Fruit fly (Drosophila melanogaster) whole organism, embryonic: Measurements from ENCODE around the gene LSm3.
A peak's percentile ranks its signal among the peaks of the same experiment; 100 is the strongest.

Experiments
- Atf3 ChIP-seq: fragments of 200-800 bp; sonication (Bioruptor generic); optimal IDR thresholded peaks from 3 replicates; lab custom pipeline; 2016; ENCODE audit warnings: missing biosample characterization, missing genetic modification characterization
- B-H2 ChIP-seq: fragments of 200-800 bp; sonication (Bioruptor generic); optimal IDR thresholded peaks from 2 replicates; lab custom pipeline; 2018; ENCODE audit warnings: missing biosample characterization, mild to moderate bottlenecking, missing genetic modification characterization
- CG10321 ChIP-seq: fragments of 200-800 bp; sonication (Bioruptor generic); IDR thresholded peaks from 2 replicates; pipeline ENCODE4 v1.3.6; 2022; ENCODE audit warnings: missing biosample characterization, missing genetic modification characterization
- CG10431 ChIP-seq: fragments of 200-800 bp; sonication (Bioruptor generic); optimal IDR thresholded peaks from 3 replicates; lab custom pipeline; 2018; ENCODE audit warnings: missing biosample characterization, mild to moderate bottlenecking, missing genetic modification characterization
- CG11085 ChIP-seq: fragments of 200-800 bp; sonication (Bioruptor generic); IDR thresholded peaks from 2 replicates; pipeline ENCODE4 v1.3.6; 2022; ENCODE audit warnings: missing biosample characterization, missing genetic modification characterization
- CG12942 ChIP-seq: fragments of 200-800 bp; sonication (Bioruptor generic); optimal IDR thresholded peaks from 3 replicates; lab custom pipeline; 2016; ENCODE audit warnings: missing biosample characterization, missing genetic modification characterization
- CG13424 ChIP-seq: fragments of 200-800 bp; sonication (Bioruptor generic); optimal IDR thresholded peaks from 2 replicates; lab custom pipeline; 2019; ENCODE audit warnings: missing biosample characterization, mild to moderate bottlenecking, missing genetic modification characterization, moderate library complexity
- CG14965 ChIP-seq: fragments of 200-800 bp; sonication (Bioruptor generic); optimal IDR thresholded peaks from 2 replicates; lab custom pipeline; 2016; ENCODE audit warnings: missing biosample characterization, missing genetic modification characterization, borderline replicate concordance
- CG16779 ChIP-seq: fragments of 200-800 bp; sonication (Bioruptor generic); IDR thresholded peaks from 2 replicates; pipeline ENCODE4 v1.3.6; 2022; ENCODE audit warnings: missing biosample characterization, missing genetic modification characterization
- CG17361 ChIP-seq: fragments of 200-800 bp; sonication (Bioruptor generic); IDR thresholded peaks from 3 replicates; pipeline ENCODE4 v1.3.6; 2022; ENCODE audit warnings: missing biosample characterization, missing genetic modification characterization
- CG17612 ChIP-seq: fragments of 200-800 bp; sonication (Bioruptor generic); IDR thresholded peaks from 2 replicates; pipeline ENCODE4 v1.3.6; 2022; ENCODE audit warnings: missing biosample characterization, missing genetic modification characterization
- CG18619 ChIP-seq: fragments of 200-800 bp; sonication (Bioruptor generic); optimal IDR thresholded peaks from 3 replicates; lab custom pipeline; 2017; ENCODE audit warnings: missing biosample characterization, mild to moderate bottlenecking, missing genetic modification characterization
- CG2199 ChIP-seq: fragments of 200-800 bp; sonication (Bioruptor generic); IDR thresholded peaks from 3 replicates; pipeline ENCODE4 v1.3.6; 2022; ENCODE audit warnings: missing biosample characterization, missing genetic modification characterization
- CG2202 ChIP-seq: fragments of 200-800 bp; sonication (Bioruptor generic); optimal IDR thresholded peaks from 2 replicates; lab custom pipeline; 2018; ENCODE audit warnings: missing biosample characterization, mild to moderate bottlenecking, missing genetic modification characterization
- CG2712 ChIP-seq: fragments of 200-800 bp; optimal IDR thresholded peaks from 3 replicates; lab custom pipeline; 2019; ENCODE audit warnings: missing biosample characterization, mild to moderate bottlenecking, missing genetic modification characterization, moderate library complexity
- CG30020 ChIP-seq: fragments of 200-800 bp; optimal IDR thresholded peaks from 2 replicates; lab custom pipeline; 2019; ENCODE audit warnings: missing biosample characterization, mild to moderate bottlenecking, missing genetic modification characterization, moderate library complexity
- CG3838 ChIP-seq: fragments of 200-800 bp; sonication (Bioruptor generic); optimal IDR thresholded peaks from 3 replicates; lab custom pipeline; 2016; ENCODE audit warnings: missing biosample characterization, missing genetic modification characterization
- CG3847 ChIP-seq: fragments of 200-800 bp; sonication (Bioruptor generic); IDR thresholded peaks from 2 replicates; pipeline ENCODE4 v1.3.6; 2022; ENCODE audit warnings: missing biosample characterization, missing genetic modification characterization
- CG5953 ChIP-seq: fragments of 200-800 bp; sonication (Bioruptor generic); IDR thresholded peaks from 2 replicates; pipeline ENCODE4 v1.3.6; 2022; ENCODE audit warnings: missing biosample characterization, missing genetic modification characterization
- CG7928 ChIP-seq: fragments of 200-800 bp; sonication (Bioruptor generic); optimal IDR thresholded peaks from 2 replicates; lab custom pipeline; 2017; ENCODE audit warnings: missing biosample characterization, mild to moderate bottlenecking, missing genetic modification characterization
- CG7987 ChIP-seq: fragments of 200-800 bp; sonication (Bioruptor generic); optimal IDR thresholded peaks from 2 replicates; lab custom pipeline; 2018; ENCODE audit warnings: missing biosample characterization, mild to moderate bottlenecking, missing genetic modification characterization, moderate library complexity
- CG9437 ChIP-seq: fragments of 200-800 bp; sonication (Bioruptor generic); optimal IDR thresholded peaks from 2 replicates; lab custom pipeline; 2018; ENCODE audit warnings: missing biosample characterization, mild to moderate bottlenecking, missing genetic modification characterization
- CHES-1-like ChIP-seq: fragments of 200-800 bp; sonication (Bioruptor generic); optimal IDR thresholded peaks from 2 replicates; lab custom pipeline; 2016; ENCODE audit warnings: missing biosample characterization, missing genetic modification characterization
- Gug ChIP-seq: fragments of 200-800 bp; sonication (Bioruptor generic); IDR thresholded peaks from 4 replicates; pipeline ENCODE4 v1.3.6; 2022; ENCODE audit warnings: missing biosample characterization, missing genetic modification characterization
- HHEX ChIP-seq: fragments of 200-800 bp; sonication (Bioruptor generic); optimal IDR thresholded peaks from 3 replicates; lab custom pipeline; 2017; ENCODE audit warnings: missing biosample characterization, mild to moderate bottlenecking, missing genetic modification characterization, missing genetic modification reagents
- HLHmδ ChIP-seq: fragments of 200-800 bp; sonication (Bioruptor generic); optimal IDR thresholded peaks from 2 replicates; lab custom pipeline; 2018; ENCODE audit warnings: missing biosample characterization, mild to moderate bottlenecking, missing genetic modification characterization, moderate library complexity
- Hey ChIP-seq: fragments of 200-800 bp; sonication (Bioruptor generic); optimal IDR thresholded peaks from 3 replicates; lab custom pipeline; 2018; ENCODE audit warnings: missing biosample characterization, mild to moderate bottlenecking, missing genetic modification characterization
- Lhr ChIP-seq: fragments of 200-800 bp; sonication (Bioruptor generic); optimal IDR thresholded peaks from 3 replicates; lab custom pipeline; 2017; ENCODE audit warnings: mild to moderate bottlenecking, missing biosample characterization, missing genetic modification reagents, missing genetic modification characterization
- Myb ChIP-seq: fragments of 200-800 bp; sonication (Bioruptor generic); optimal IDR thresholded peaks from 2 replicates; lab custom pipeline; 2016; ENCODE audit warnings: missing biosample characterization, missing genetic modification characterization
- Neu2 ChIP-seq: fragments of 200-800 bp; sonication (Bioruptor generic); optimal IDR thresholded peaks from 3 replicates; lab custom pipeline; 2016; ENCODE audit warnings: missing biosample characterization, missing genetic modification characterization, borderline replicate concordance
- Nf-YA ChIP-seq: fragments of 200-800 bp; sonication (Bioruptor generic); IDR thresholded peaks from 2 replicates; pipeline ENCODE4 v1.3.6; 2022; ENCODE audit warnings: missing biosample characterization, missing genetic modification characterization
- Optix ChIP-seq: fragments of 200-800 bp; sonication (Bioruptor generic); IDR thresholded peaks from 3 replicates; pipeline ENCODE4 v1.3.6; 2022; ENCODE audit warnings: missing biosample characterization, missing genetic modification characterization
- Side ChIP-seq: fragments of 200-800 bp; sonication (Bioruptor generic); optimal IDR thresholded peaks from 2 replicates; lab custom pipeline; 2016; ENCODE audit warnings: missing biosample characterization, missing genetic modification characterization
- Ssrp ChIP-seq: fragments of 200-800 bp; sonication (Bioruptor generic); optimal IDR thresholded peaks from 2 replicates; lab custom pipeline; 2018; ENCODE audit warnings: missing biosample characterization, mild to moderate bottlenecking, missing genetic modification characterization, moderate library complexity
- Xbp1 ChIP-seq: fragments of 200-800 bp; sonication (Bioruptor generic); optimal IDR thresholded peaks from 3 replicates; lab custom pipeline; 2016; ENCODE audit warnings: missing biosample characterization, mild to moderate bottlenecking, missing genetic modification characterization
- ac ChIP-seq: fragments of 200-800 bp; sonication (Bioruptor generic); optimal IDR thresholded peaks from 3 replicates; lab custom pipeline; 2017; ENCODE audit warnings: missing biosample characterization, mild to moderate bottlenecking, missing genetic modification characterization
- disco-r ChIP-seq: fragments of 200-800 bp; sonication (Bioruptor generic); optimal IDR thresholded peaks from 2 replicates; lab custom pipeline; 2016; ENCODE audit warnings: missing biosample characterization, missing genetic modification characterization
- dmrt99B ChIP-seq: fragments of 200-800 bp; sonication (Bioruptor generic); optimal IDR thresholded peaks from 2 replicates; lab custom pipeline; 2018; ENCODE audit warnings: missing biosample characterization, mild to moderate bottlenecking, missing genetic modification characterization, moderate library complexity
- fru ChIP-seq: fragments of >200 bp; optimal IDR thresholded peaks from 2 replicates; lab custom pipeline; 2017
- ftz-f1 ChIP-seq: fragments of 200-800 bp; sonication (Bioruptor generic); optimal IDR thresholded peaks from 2 replicates; lab custom pipeline; 2016; ENCODE audit warnings: missing biosample characterization, missing genetic modification characterization
- fu2 ChIP-seq: fragments of 200-800 bp; sonication (Bioruptor generic); optimal IDR thresholded peaks from 2 replicates; lab custom pipeline; 2016; ENCODE audit warnings: missing biosample characterization, missing genetic modification characterization
- ind ChIP-seq: fragments of 200-800 bp; sonication (Bioruptor generic); optimal IDR thresholded peaks from 3 replicates; lab custom pipeline; 2016; ENCODE audit warnings: missing biosample characterization, missing genetic modification characterization
- nau ChIP-seq: fragments of 200-800 bp; sonication (Bioruptor generic); optimal IDR thresholded peaks from 3 replicates; lab custom pipeline; 2017; ENCODE audit warnings: missing biosample characterization, mild to moderate bottlenecking, missing genetic modification characterization, missing genetic modification reagents
- pnt ChIP-seq: fragments of 200-800 bp; sonication (Bioruptor generic); optimal IDR thresholded peaks from 3 replicates; lab custom pipeline; 2016; ENCODE audit warnings: missing biosample characterization, missing genetic modification characterization
- pros ChIP-seq: fragments of 200-800 bp; sonication (Bioruptor generic); optimal IDR thresholded peaks from 3 replicates; lab custom pipeline; 2019; ENCODE audit warnings: missing biosample characterization, mild to moderate bottlenecking, missing genetic modification characterization, moderate library complexity
- pzg ChIP-seq: fragments of 200-800 bp; sonication (Bioruptor generic); optimal IDR thresholded peaks from 3 replicates; lab custom pipeline; 2018; ENCODE audit warnings: missing biosample characterization, mild to moderate bottlenecking, missing genetic modification characterization, moderate library complexity
- tap ChIP-seq: fragments of 200-800 bp; optimal IDR thresholded peaks from 3 replicates; lab custom pipeline; 2019; ENCODE audit warnings: missing biosample characterization, mild to moderate bottlenecking, missing genetic modification characterization, moderate library complexity
- tll ChIP-seq, 2 experiments: fragments of 200-800 bp in 1 of 2; fragments of >200 bp in 1 of 2; sonication (Bioruptor generic) in 1 of 2; optimal IDR thresholded peaks; 2 replicates each; lab custom pipeline; 2017 to 2019; ENCODE audit warnings: missing biosample characterization in 2 of 2, missing genetic modification characterization in 2 of 2, mild to moderate bottlenecking in 1 of 2, moderate library complexity in 1 of 2
- tup ChIP-seq: fragments of 200-800 bp; sonication (Bioruptor generic); optimal IDR thresholded peaks from 2 replicates; lab custom pipeline; 2016; ENCODE audit warnings: missing biosample characterization, mild to moderate bottlenecking, missing genetic modification characterization, moderate library complexity
- zen ChIP-seq: fragments of 200-800 bp; sonication (Bioruptor generic); optimal IDR thresholded peaks from 3 replicates; lab custom pipeline; 2018; ENCODE audit warnings: missing biosample characterization, mild to moderate bottlenecking, missing genetic modification characterization, moderate library complexity
- zf30C ChIP-seq: fragments of 200-800 bp; sonication (Bioruptor generic); optimal IDR thresholded peaks from 3 replicates; lab custom pipeline; 2018; ENCODE audit warnings: missing biosample characterization, mild to moderate bottlenecking, missing genetic modification characterization

The LSm3 gene

dm6 chr3R:24010637-24011214, 14.7 kb downstream of the LSm3 start (continued):
- TF ChIP-seq HHEX (GFP tag; lab: Kevin White, UChicago) = peak; percentile 55
- TF ChIP-seq Side (GFP tag; lab: Kevin White, UChicago) = no peak
- TF ChIP-seq Optix = no peak
- TF ChIP-seq tll (GFP tag; optimal IDR thresholded peaks at IDR 0.05; lab: Kevin White, UChicago) = no peak
- TF ChIP-seq ind (GFP tag; lab: Kevin White, UChicago) = peak; percentile 28
- peak; percentile 15 for TF ChIP-seq CG9437
- TF ChIP-seq zf30C = peak; percentile 8
- no peak for TF ChIP-seq CG14965 (GFP tag; lab: Kevin White, UChicago)
- no peak for TF ChIP-seq CG2202 (tag; lab: Kevin White, UChicago)
- no peak for TF ChIP-seq CG16779
- TF ChIP-seq CG2199 (GFP tag; lab: Robert Waterston, UW) = no peak
- TF ChIP-seq ac (GFP tag; lab: Kevin White, UChicago) = no peak
- no peak for TF ChIP-seq nau (GFP tag; lab: Kevin White, UChicago)
- TF ChIP-seq CG11085 (GFP tag; lab: Robert Waterston, UW) = peak; percentile 28; the same call in 1 of the 2 replicates
- TF ChIP-seq fru (lab: Kevin White, UChicago) = no peak
- no peak for TF ChIP-seq Atf3 (GFP tag; lab: Kevin White, UChicago)
- peak; percentile 57 for TF ChIP-seq Xbp1
- TF ChIP-seq CG2712 (tag; lab: Kevin White, UChicago) = peak; percentile 46
- no peak for TF ChIP-seq fu2 (GFP tag; lab: Kevin White, UChicago)
- peak; percentile 64 for TF ChIP-seq CG18619
- TF ChIP-seq CG7928 (GFP tag; lab: Kevin White, UChicago) = no peak
- TF ChIP-seq CG10321 (GFP tag; lab: Robert Waterston, UW) = no peak
- TF ChIP-seq HLHmδ (GFP tag; lab: Kevin White, UChicago) = no peak
- TF ChIP-seq Hey (tag; lab: Kevin White, UChicago) = no peak
- TF ChIP-seq CG13424 (tag; lab: Kevin White, UChicago) = peak; percentile 72
- TF ChIP-seq CHES-1-like (GFP tag; lab: Kevin White, UChicago) = peak; percentile 16
- no peak for TF ChIP-seq CG10431 (GFP tag; lab: Kevin White, UChicago)
- TF ChIP-seq dmrt99B (tag; lab: Kevin White, UChicago) = peak; percentile 60
- peak; percentile 43 for TF ChIP-seq Ssrp (tag; lab: Kevin White, UChicago)
- TF ChIP-seq CG17361 (GFP tag; lab: Robert Waterston, UW) = peak; percentile 61
- TF ChIP-seq zen (tag; lab: Kevin White, UChicago) = no peak
- no peak for TF ChIP-seq Lhr (GFP tag; lab: Kevin White, UChicago)
- no peak for TF ChIP-seq B-H2 (GFP tag; lab: Kevin White, UChicago)
- TF ChIP-seq pzg (GFP tag; lab: Kevin White, UChicago) = no peak
- TF ChIP-seq CG7987 (GFP tag; lab: Kevin White, UChicago) = no peak
- no peak for TF ChIP-seq Nf-YA (GFP tag; lab: Robert Waterston, UW)
- TF ChIP-seq CG3838 = no peak
- TF ChIP-seq disco-r (GFP tag; lab: Kevin White, UChicago) = no peak
- no peak for TF ChIP-seq CG5953
- TF ChIP-seq pnt = no peak
- no peak for TF ChIP-seq CG30020 (tag; lab: Kevin White, UChicago)
- peak; percentile 62 for TF ChIP-seq tap
- TF ChIP-seq pros (GFP tag; lab: Kevin White, UChicago) = no peak
- TF ChIP-seq ftz-f1 (GFP tag; lab: Kevin White, UChicago) = no peak
- no peak for TF ChIP-seq Neu2 (GFP tag; lab: Kevin White, UChicago)
- no peak for TF ChIP-seq tup (GFP tag; lab: Kevin White, UChicago)
- peak; percentile 36 for TF ChIP-seq CG12942 (GFP tag; lab: Kevin White, UChicago)
- peak; percentile 43; the same call in 1 of the 2 replicates for TF ChIP-seq CG17612
- peak; percentile 72 for TF ChIP-seq CG3847 (GFP tag; lab: Robert Waterston, UW)
- TF ChIP-seq Myb (GFP tag; lab: Kevin White, UChicago) = peak; percentile 10
- peak; percentile 9; the same call in 1 of the 4 replicates for TF ChIP-seq Gug
